Fruit fly (Drosophila melanogaster) whole organism, prepupa: ENCODE results near the gene Ugt37D1.

ENCODE experiments used
- Blimp-1 ChIP-seq: fragments of 200-800 bp; sonication (Bioruptor generic); optimal IDR thresholded peaks from 3 replicates; lab custom pipeline; 2017; ENCODE audit warnings: missing biosample characterization, missing genetic modification characterization, mild to moderate bottlenecking, moderate library complexity, missing genetic modification reagents
- CG11294 ChIP-seq: fragments of 200-800 bp; sonication (Bioruptor generic); IDR thresholded peaks from 2 replicates; pipeline ENCODE4 v1.3.6; 2022; ENCODE audit warnings: missing biosample characterization, missing genetic modification characterization
- CG15336 ChIP-seq: fragments of 200-800 bp; sonication (Bioruptor generic); IDR thresholded peaks from 2 replicates; pipeline ENCODE4 v1.3.6; 2022; ENCODE audit warnings: missing biosample characterization, missing genetic modification characterization
- CG1621 ChIP-seq: fragments of 200-800 bp; sonication (Bioruptor generic); optimal IDR thresholded peaks from 3 replicates; lab custom pipeline; 2018; ENCODE audit warnings: missing biosample characterization, mild to moderate bottlenecking, missing genetic modification characterization
- CG16779 ChIP-seq: fragments of 200-800 bp; sonication (Bioruptor generic); optimal IDR thresholded peaks from 3 replicates; lab custom pipeline; 2017; ENCODE audit warnings: missing biosample characterization, mild to moderate bottlenecking, missing genetic modification characterization
- CG3032 ChIP-seq: fragments of 200-800 bp; optimal IDR thresholded peaks from 2 replicates; lab custom pipeline; 2019; ENCODE audit warnings: missing biosample characterization, mild to moderate bottlenecking, missing genetic modification characterization, moderate library complexity
- CG31627 ChIP-seq: fragments of 200-800 bp; sonication (Bioruptor generic); optimal IDR thresholded peaks from 3 replicates; lab custom pipeline; 2016; ENCODE audit warnings: missing biosample characterization, missing genetic modification characterization
- CG32006 ChIP-seq: fragments of 200-800 bp; sonication (Bioruptor generic); optimal IDR thresholded peaks from 3 replicates; lab custom pipeline; 2017; ENCODE audit warnings: missing biosample characterization, mild to moderate bottlenecking, missing genetic modification characterization
- CG3919 ChIP-seq: fragments of 200-800 bp; sonication (Bioruptor generic); optimal IDR thresholded peaks from 3 replicates; lab custom pipeline; 2016; ENCODE audit warnings: missing biosample characterization, missing genetic modification characterization
- CG4318 ChIP-seq: fragments of 200-800 bp; sonication (Bioruptor generic); optimal IDR thresholded peaks from 3 replicates; lab custom pipeline; 2017; ENCODE audit warnings: missing biosample characterization, mild to moderate bottlenecking, missing genetic modification characterization
- CG6163 ChIP-seq: fragments of 200-800 bp; sonication (Bioruptor generic); IDR thresholded peaks from 3 replicates; pipeline ENCODE4 v1.3.6; 2022; ENCODE audit warnings: missing biosample characterization, missing genetic modification characterization
- CG6276 ChIP-seq: fragments of 200-800 bp; sonication (Bioruptor generic); optimal IDR thresholded peaks from 2 replicates; lab custom pipeline; 2017; ENCODE audit warnings: missing biosample characterization, mild to moderate bottlenecking, missing genetic modification characterization
- CG7368 ChIP-seq: fragments of 200-800 bp; sonication (Bioruptor generic); optimal IDR thresholded peaks from 3 replicates; lab custom pipeline; 2016; ENCODE audit warnings: missing biosample characterization, missing genetic modification characterization
- CG8119 ChIP-seq: fragments of 200-800 bp; sonication (Bioruptor generic); IDR thresholded peaks from 3 replicates; pipeline ENCODE4 v1.3.6; 2022; ENCODE audit warnings: missing biosample characterization, missing genetic modification characterization
- Eip78C ChIP-seq: fragments of 200-800 bp; sonication (Bioruptor generic); peaks from one replicate; lab custom pipeline; 2016; ENCODE audit warnings: missing biosample characterization, missing genetic modification characterization
- Ets96B ChIP-seq: fragments of 200-800 bp; optimal IDR thresholded peaks from 2 replicates; lab custom pipeline; 2019; ENCODE audit warnings: missing biosample characterization, mild to moderate bottlenecking, missing genetic modification characterization, moderate library complexity
- Gug ChIP-seq: fragments of 200-800 bp; sonication (Bioruptor generic); IDR thresholded peaks from 2 replicates; pipeline ENCODE4 v1.3.6; 2022; ENCODE audit warnings: missing biosample characterization, missing genetic modification characterization
- Hr39 ChIP-seq: fragments of 200-800 bp; sonication (Bioruptor generic); optimal IDR thresholded peaks from 2 replicates; lab custom pipeline; 2016; ENCODE audit warnings: missing biosample characterization, missing genetic modification characterization
- Hr4 ChIP-seq: fragments of 200-800 bp; sonication (Bioruptor generic); optimal IDR thresholded peaks from 3 replicates; lab custom pipeline; 2016; ENCODE audit warnings: missing biosample characterization, missing genetic modification characterization
- Lpt ChIP-seq: fragments of 200-800 bp; sonication (Bioruptor generic); optimal IDR thresholded peaks from 3 replicates; lab custom pipeline; 2016; ENCODE audit warnings: missing biosample characterization, missing genetic modification characterization
- OdsH ChIP-seq: fragments of 200-800 bp; sonication (Bioruptor generic); optimal IDR thresholded peaks from 3 replicates; lab custom pipeline; 2016; ENCODE audit warnings: missing biosample characterization, missing genetic modification characterization
- Smox ChIP-seq: fragments of 200-800 bp; sonication (Bioruptor generic); optimal IDR thresholded peaks from 3 replicates; lab custom pipeline; 2016; ENCODE audit warnings: missing biosample characterization, missing genetic modification characterization
- achi ChIP-seq: fragments of 200-800 bp; sonication (Bioruptor generic); optimal IDR thresholded peaks from 3 replicates; lab custom pipeline; 2016; ENCODE audit warnings: missing biosample characterization, missing genetic modification characterization
- acj6 ChIP-seq: fragments of 200-800 bp; sonication (Bioruptor generic); optimal IDR thresholded peaks from 3 replicates; lab custom pipeline; 2016; ENCODE audit warnings: missing biosample characterization, missing genetic modification characterization
- dac ChIP-seq: fragments of 200-800 bp; sonication (Bioruptor generic); optimal IDR thresholded peaks from 2 replicates; lab custom pipeline; 2017; ENCODE audit warnings: missing biosample characterization, mild to moderate bottlenecking, missing genetic modification characterization
- dsx ChIP-seq: fragments of 200-800 bp; optimal IDR thresholded peaks from 3 replicates; lab custom pipeline; 2019; ENCODE audit warnings: missing biosample characterization, mild to moderate bottlenecking, missing genetic modification characterization, moderate library complexity; ENCODE audit not compliant: poor library complexity, severe bottlenecking
- eg ChIP-seq: fragments of 200-800 bp; sonication (Bioruptor generic); IDR thresholded peaks from 3 replicates; pipeline ENCODE4 v1.3.6; 2022; ENCODE audit warnings: missing biosample characterization, missing genetic modification characterization
- fd59A ChIP-seq: fragments of 200-800 bp; sonication (Bioruptor generic); optimal IDR thresholded peaks from 2 replicates; lab custom pipeline; 2017; ENCODE audit warnings: missing biosample characterization, mild to moderate bottlenecking, missing genetic modification characterization, missing genetic modification reagents
- lz ChIP-seq: fragments of 200-800 bp; sonication (Bioruptor generic); optimal IDR thresholded peaks from 3 replicates; lab custom pipeline; 2016; ENCODE audit warnings: missing biosample characterization, missing genetic modification characterization
- net ChIP-seq: fragments of 200-800 bp; sonication (Bioruptor generic); optimal IDR thresholded peaks from 3 replicates; lab custom pipeline; 2016; ENCODE audit warnings: missing biosample characterization, missing genetic modification characterization
- pdm3 ChIP-seq: fragments of 200-800 bp; sonication (Bioruptor generic); optimal IDR thresholded peaks from 3 replicates; lab custom pipeline; 2016; ENCODE audit warnings: missing biosample characterization, missing genetic modification characterization
- salr ChIP-seq, 2 experiments: fragments of 200-800 bp; sonication (Bioruptor generic); optimal IDR thresholded peaks; 3 replicates each; lab custom pipeline; 2016 to 2018; ENCODE audit warnings: missing biosample characterization in 2 of 2, missing genetic modification characterization in 2 of 2, mild to moderate bottlenecking in 1 of 2
- ss ChIP-seq, 2 experiments: fragments of 200-800 bp; sonication (Bioruptor generic); optimal IDR thresholded peaks; 2 replicates in 1 of 2; 3 replicates in 1 of 2; lab custom pipeline; 2017 to 2018; ENCODE audit warnings: mild to moderate bottlenecking in 2 of 2, missing biosample characterization in 2 of 2, missing genetic modification characterization in 2 of 2, moderate library complexity in 1 of 2
- svp ChIP-seq: fragments of 200-800 bp; sonication (Bioruptor generic); peaks from one replicate; lab custom pipeline; 2016; ENCODE audit warnings: missing biosample characterization, missing genetic modification characterization
- topi ChIP-seq: fragments of 200-800 bp; sonication (Bioruptor generic); optimal IDR thresholded peaks from 3 replicates; lab custom pipeline; 2016; ENCODE audit warnings: missing biosample characterization, missing genetic modification characterization
- vri ChIP-seq: fragments of 200-800 bp; sonication (Bioruptor generic); optimal IDR thresholded peaks from 3 replicates; lab custom pipeline; 2016; ENCODE audit warnings: missing biosample characterization, mild to moderate bottlenecking, missing genetic modification characterization

Gene Ugt37D1

DNA sequence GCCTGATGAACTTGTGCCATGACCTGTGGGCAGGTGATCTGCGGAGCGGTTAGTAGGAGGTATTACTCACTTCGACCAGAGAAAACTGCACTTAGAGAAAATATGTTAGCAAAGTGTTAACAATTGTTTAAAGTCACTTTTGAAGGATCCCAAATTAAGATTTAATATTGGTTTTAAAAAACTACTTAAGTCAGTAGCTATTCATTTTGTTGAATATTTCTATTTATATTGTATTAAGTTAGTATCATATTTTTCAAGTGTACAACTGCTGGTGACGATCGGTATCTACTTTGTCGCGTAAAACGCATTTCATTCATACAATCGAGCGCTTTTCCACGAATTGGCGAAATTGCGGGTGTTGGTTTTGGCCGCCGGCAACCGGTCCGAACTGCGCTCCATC lies 4.8 kb downstream of the Ugt37D1 start:
- TF ChIP-seq OdsH (peak; percentile 17), CG6276 (GFP tag; lab: Kevin White, UChicago) (no peak), Lpt (GFP tag; lab: Kevin White, UChicago) (peak; percentile 6), CG3032 (tag; lab: Kevin White, UChicago) (no peak), ss (GFP tag; optimal IDR thresholded peaks at IDR 0.05; lab: Kevin White, UChicago) (no peak), CG11294 (GFP tag; lab: Robert Waterston, UW) (0 out of 2 replicates have a peak, but pooled peaks have one; percentile 11), CG7368 (GFP tag; lab: Kevin White, UChicago) (no peak), CG15336 (GFP tag; lab: Robert Waterston, UW) (peak; percentile 83), CG1621 (no peak), topi (GFP tag; lab: Kevin White, UChicago) (no peak), CG32006 (GFP tag; lab: Kevin White, UChicago) (peak; percentile 75), Gug (GFP tag; lab: Robert Waterston, UW) (peak; percentile 49), CG8119 (GFP tag; lab: Robert Waterston, UW) (peak; percentile 83), CG6163 (GFP tag; lab: Robert Waterston, UW) (0 out of 3 replicates have a peak, but pooled peaks have one; percentile 36), Ets96B (tag; lab: Kevin White, UChicago) (peak; percentile 9), vri (GFP tag; lab: Kevin White, UChicago) (no peak), salr (GFP tag; optimal IDR thresholded peaks at IDR 0.05; lab: Kevin White, UChicago) (no peak), svp (peak; percentile 65), Hr4 (GFP tag; lab: Kevin White, UChicago) (peak; percentile 74), acj6 (peak; percentile 29), lz (GFP tag; lab: Kevin White, UChicago) (no peak), achi (peak; percentile 32), CG4318 (GFP tag; lab: Kevin White, UChicago) (peak; percentile 46), Eip78C (GFP tag; lab: Kevin White, UChicago) (peak; percentile 77), pdm3 (GFP tag; lab: Kevin White, UChicago) (peak; percentile 27), fd59A (GFP tag; lab: Kevin White, UChicago) (no peak), eg (GFP tag; lab: Robert Waterston, UW) (peak; percentile 71), CG31627 (GFP tag; lab: Kevin White, UChicago) (no peak), net (no peak), CG3919 (GFP tag; lab: Kevin White, UChicago) (no peak)

DNA sequence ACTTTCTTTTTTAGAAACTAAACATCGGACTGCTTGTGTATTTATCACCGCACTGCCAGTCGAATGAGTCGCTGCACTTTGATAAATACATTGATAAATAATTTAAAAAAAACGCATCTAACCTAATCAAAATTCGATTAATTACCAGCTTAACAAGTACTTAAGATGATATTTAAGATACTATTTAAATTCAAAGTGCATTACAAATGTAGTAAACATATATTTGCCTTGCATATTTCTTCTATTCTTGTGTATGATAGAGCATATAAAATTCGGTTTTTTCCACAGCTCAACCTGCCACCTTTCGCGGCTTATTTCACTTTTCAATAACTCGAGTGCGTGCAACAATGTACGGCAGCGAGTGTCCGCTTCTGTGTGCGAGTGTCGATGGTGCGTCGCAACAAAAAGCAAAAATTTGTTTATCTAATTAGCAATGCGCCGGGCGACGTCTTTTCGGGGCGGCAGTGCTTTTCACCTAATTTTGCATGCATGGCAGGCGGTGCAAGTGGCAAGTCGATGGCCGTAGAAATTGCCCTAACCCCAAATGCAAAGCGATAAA lies 5.6 kb downstream of the Ugt37D1 start, which contains the start of gene CG13272:
CG13272 (plus strand) TSS at position 509 of the 559 bp plus-strand sequence.
- TF ChIP-seq Gug (GFP tag; lab: Robert Waterston, UW) = peak; percentile 26; the same call in 1 of the 2 replicates
- peak; percentile 67 for TF ChIP-seq Hr4 (GFP tag; lab: Kevin White, UChicago)
- TF ChIP-seq Smox = no peak
- no peak for TF ChIP-seq Lpt (GFP tag; lab: Kevin White, UChicago)
- peak; percentile 63 for TF ChIP-seq Eip78C (GFP tag; lab: Kevin White, UChicago)
- no peak for TF ChIP-seq CG6163 (GFP tag; lab: Robert Waterston, UW)
- peak; percentile 29 for TF ChIP-seq svp
- peak; percentile 19 for TF ChIP-seq dsx (GFP tag; lab: Kevin White, UChicago)
- peak; percentile 43 for TF ChIP-seq CG6276 (GFP tag; lab: Kevin White, UChicago)
- peak; percentile 48; the same call in 2 of the 3 replicates for TF ChIP-seq CG8119 (GFP tag; lab: Robert Waterston, UW)
- peak; percentile 83 for TF ChIP-seq CG32006 (GFP tag; lab: Kevin White, UChicago)
- no peak for TF ChIP-seq topi (GFP tag; lab: Kevin White, UChicago)
- peak; percentile 3 for TF ChIP-seq OdsH
- no peak for TF ChIP-seq achi
- TF ChIP-seq pdm3 (GFP tag; lab: Kevin White, UChicago) = peak; percentile 26
- TF ChIP-seq CG4318 (GFP tag; lab: Kevin White, UChicago) = peak; percentile 59
- peak; percentile 17 for TF ChIP-seq Blimp-1 (GFP tag; lab: Kevin White, UChicago)
- TF ChIP-seq Hr39 (GFP tag; lab: Kevin White, UChicago) = no peak
- TF ChIP-seq CG16779 = no peak
- no peak for TF ChIP-seq CG11294 (GFP tag; lab: Robert Waterston, UW)
- peak; percentile 52 for TF ChIP-seq dac (GFP tag; lab: Kevin White, UChicago)
- TF ChIP-seq acj6 = peak; percentile 11
- peak; percentile 68 for TF ChIP-seq CG15336 (GFP tag; lab: Robert Waterston, UW)
